Fruit fly (Drosophila melanogaster) whole organism, embryonic: ENCODE measurements around the gene CG7029.

Experiments
- CG11695 ChIP-seq: fragments of 200-800 bp; sonication (Bioruptor generic); IDR thresholded peaks from 3 replicates; pipeline ENCODE4 v1.3.6; 2022; ENCODE audit warnings: missing biosample characterization, missing genetic modification characterization
- CG1647 ChIP-seq: fragments of 200-800 bp; sonication (Bioruptor generic); optimal IDR thresholded peaks from 3 replicates; lab custom pipeline; 2016; ENCODE audit warnings: missing biosample characterization, missing genetic modification characterization
- CG17829 ChIP-seq: fragments of 200-800 bp; optimal IDR thresholded peaks from 2 replicates; lab custom pipeline; 2019; ENCODE audit warnings: missing biosample characterization, mild to moderate bottlenecking, missing genetic modification characterization, moderate library complexity
- CG18764 ChIP-seq: fragments of 200-800 bp; sonication (Bioruptor generic); optimal IDR thresholded peaks from 3 replicates; lab custom pipeline; 2016; ENCODE audit warnings: missing biosample characterization, missing genetic modification characterization
- CG2129 ChIP-seq: fragments of 200-800 bp; sonication (Bioruptor generic); IDR thresholded peaks from 2 replicates; pipeline ENCODE4 v1.3.6; 2022; ENCODE audit warnings: missing biosample characterization, missing genetic modification characterization; ENCODE audit not compliant: partially characterized antibody
- CG2875 ChIP-seq: fragments of 200-800 bp; sonication (Bioruptor generic); optimal IDR thresholded peaks from 2 replicates; lab custom pipeline; 2017; ENCODE audit warnings: missing biosample characterization, mild to moderate bottlenecking, missing genetic modification characterization, missing genetic modification reagents
- CG34224 ChIP-seq: fragments of 200-800 bp; sonication (Bioruptor generic); IDR thresholded peaks from 3 replicates; pipeline ENCODE4 v1.3.6; 2022; ENCODE audit warnings: missing biosample characterization, missing genetic modification characterization; ENCODE audit not compliant: partially characterized antibody
- CG8089 ChIP-seq: fragments of 200-800 bp; sonication (Bioruptor generic); optimal IDR thresholded peaks from 3 replicates; lab custom pipeline; 2016; ENCODE audit warnings: missing biosample characterization, missing genetic modification characterization
- CrebB ChIP-seq: fragments of 200-800 bp; sonication (Bioruptor generic); optimal IDR thresholded peaks from 3 replicates; lab custom pipeline; 2018; ENCODE audit warnings: missing biosample characterization, mild to moderate bottlenecking, missing genetic modification characterization
- D ChIP-seq, 2 experiments: fragments of 200-800 bp in 1 of 2; fragments of >200 bp in 1 of 2; sonication (Bioruptor generic) in 1 of 2; optimal IDR thresholded peaks; 2 replicates in 1 of 2; 3 replicates in 1 of 2; lab custom pipeline; 2017; ENCODE audit warnings: mild to moderate bottlenecking in 1 of 2, missing biosample characterization in 1 of 2, missing genetic modification characterization in 1 of 2, missing genetic modification reagents in 1 of 2
- Dll ChIP-seq: fragments of 200-800 bp; sonication (Bioruptor generic); IDR thresholded peaks from 4 replicates; pipeline ENCODE4 v1.3.6; 2022; ENCODE audit warnings: missing biosample characterization, missing genetic modification characterization; ENCODE audit not compliant: partially characterized antibody
- HLH4C ChIP-seq: fragments of 200-800 bp; sonication (Bioruptor generic); IDR thresholded peaks from 3 replicates; pipeline ENCODE4 v1.3.6; 2022; ENCODE audit warnings: missing biosample characterization, missing genetic modification characterization; ENCODE audit not compliant: partially characterized antibody
- HLHmδ ChIP-seq: fragments of 200-800 bp; sonication (Bioruptor generic); optimal IDR thresholded peaks from 2 replicates; lab custom pipeline; 2018; ENCODE audit warnings: missing biosample characterization, mild to moderate bottlenecking, missing genetic modification characterization, moderate library complexity
- Med ChIP-seq: fragments of 200-800 bp; sonication (Bioruptor generic); peaks from one replicate; lab custom pipeline; 2016; ENCODE audit warnings: missing biosample characterization, missing genetic modification characterization, mild to moderate bottlenecking, inconsistent platforms, moderate library complexity
- Myb ChIP-seq: fragments of 200-800 bp; sonication (Bioruptor generic); optimal IDR thresholded peaks from 2 replicates; lab custom pipeline; 2016; ENCODE audit warnings: missing biosample characterization, missing genetic modification characterization
- Opbp ChIP-seq: fragments of 200-800 bp; sonication (Bioruptor generic); IDR thresholded peaks from 3 replicates; pipeline ENCODE4 v1.3.6; 2022; ENCODE audit warnings: missing biosample characterization, missing genetic modification characterization; ENCODE audit not compliant: partially characterized antibody
- Optix ChIP-seq: fragments of 200-800 bp; sonication (Bioruptor generic); IDR thresholded peaks from 3 replicates; pipeline ENCODE4 v1.3.6; 2022; ENCODE audit warnings: missing biosample characterization, missing genetic modification characterization
- PHDP ChIP-seq: fragments of 200-800 bp; sonication (Bioruptor generic); optimal IDR thresholded peaks from 3 replicates; lab custom pipeline; 2018; ENCODE audit warnings: missing biosample characterization, mild to moderate bottlenecking, missing genetic modification characterization, moderate library complexity
- Rfx ChIP-seq: fragments of 200-800 bp; sonication (Bioruptor generic); IDR thresholded peaks from 2 replicates; pipeline ENCODE4 v1.3.6; 2022; ENCODE audit warnings: missing biosample characterization, missing genetic modification characterization
- Sin3A ChIP-seq: fragments of >200 bp; optimal IDR thresholded peaks from 2 replicates; lab custom pipeline; 2018
- YL-1 ChIP-seq: fragments of 200-800 bp; sonication (Bioruptor generic); optimal IDR thresholded peaks from 3 replicates; lab custom pipeline; 2017; ENCODE audit warnings: missing biosample characterization, mild to moderate bottlenecking, missing genetic modification characterization
- br ChIP-seq: fragments of >200 bp; optimal IDR thresholded peaks from 2 replicates; lab custom pipeline; 2017
- btn ChIP-seq: fragments of 200-800 bp; sonication (Bioruptor generic); optimal IDR thresholded peaks from 2 replicates; lab custom pipeline; 2016; ENCODE audit warnings: missing biosample characterization, missing genetic modification characterization
- chinmo ChIP-seq: fragments of 200-800 bp; sonication (Bioruptor generic); IDR thresholded peaks from 4 replicates; pipeline ENCODE4 v1.3.6; 2022; ENCODE audit warnings: missing biosample characterization, missing genetic modification characterization; ENCODE audit not compliant: partially characterized antibody
- chm ChIP-seq: fragments of 200-800 bp; sonication (Bioruptor generic); IDR thresholded peaks from 2 replicates; pipeline ENCODE4 v1.3.6; 2022; ENCODE audit warnings: missing biosample characterization, missing genetic modification characterization
- ci ChIP-seq: fragments of 200-800 bp; sonication (Bioruptor generic); IDR thresholded peaks from 3 replicates; pipeline ENCODE4 v1.3.6; 2022; ENCODE audit warnings: missing biosample characterization, missing genetic modification characterization
- crol ChIP-seq: fragments of 200-800 bp; sonication (Bioruptor generic); IDR thresholded peaks from 2 replicates; pipeline ENCODE4 v1.3.6; 2022; ENCODE audit warnings: missing biosample characterization, missing genetic modification characterization
- esg ChIP-seq: fragments of 200-800 bp; sonication (Bioruptor generic); conservative IDR thresholded peaks from 2 replicates; pipeline ENCODE4 v1.3.6; 2022; ENCODE audit warnings: missing biosample characterization, missing genetic modification characterization
- fd102C ChIP-seq: fragments of 200-800 bp; sonication (Bioruptor generic); optimal IDR thresholded peaks from 2 replicates; lab custom pipeline; 2018; ENCODE audit warnings: missing biosample characterization, mild to moderate bottlenecking, missing genetic modification characterization, moderate library complexity
- gcm2 ChIP-seq: fragments of 200-800 bp; sonication (Bioruptor generic); optimal IDR thresholded peaks from 2 replicates; lab custom pipeline; 2016; ENCODE audit warnings: missing biosample characterization, missing genetic modification characterization
- gfzf ChIP-seq: fragments of 200-800 bp; sonication (Bioruptor generic); optimal IDR thresholded peaks from 2 replicates; lab custom pipeline; 2016; ENCODE audit warnings: missing biosample characterization, mild to moderate bottlenecking, missing genetic modification characterization, moderate library complexity
- ind ChIP-seq: fragments of 200-800 bp; sonication (Bioruptor generic); optimal IDR thresholded peaks from 3 replicates; lab custom pipeline; 2016; ENCODE audit warnings: missing biosample characterization, missing genetic modification characterization
- kah ChIP-seq: fragments of 200-800 bp; sonication (Bioruptor generic); optimal IDR thresholded peaks from 2 replicates; lab custom pipeline; 2018; ENCODE audit warnings: missing biosample characterization, mild to moderate bottlenecking, missing genetic modification characterization
- mirr ChIP-seq: fragments of 200-800 bp; sonication (Bioruptor generic); optimal IDR thresholded peaks from 3 replicates; lab custom pipeline; 2018; ENCODE audit warnings: missing biosample characterization, mild to moderate bottlenecking, missing genetic modification characterization
- nerfin-1 ChIP-seq: fragments of 200-800 bp; sonication (Bioruptor generic); optimal IDR thresholded peaks from 3 replicates; lab custom pipeline; 2019; ENCODE audit warnings: missing biosample characterization, mild to moderate bottlenecking, missing genetic modification characterization, moderate library complexity
- onecut ChIP-seq: fragments of 200-800 bp; sonication (Bioruptor generic); IDR thresholded peaks from 2 replicates; pipeline ENCODE4 v1.3.6; 2022; ENCODE audit warnings: missing biosample characterization, missing genetic modification characterization
- pan ChIP-seq, 4 experiments: fragments of >200 bp in 3 of 4; fragments of 200-800 bp in 1 of 4; sonication (Bioruptor generic) in 1 of 4; optimal IDR thresholded peaks in 3 of 4; IDR thresholded peaks in 1 of 4; 2 replicates each; pipeline versions ENCODE4 v1.3.6 to Lab custom; 2017 to 2022; ENCODE audit warnings: missing biosample characterization in 2 of 4, missing genetic modification characterization in 2 of 4, mixed read lengths in 1 of 4
- pzg ChIP-seq: fragments of 200-800 bp; sonication (Bioruptor generic); optimal IDR thresholded peaks from 3 replicates; lab custom pipeline; 2018; ENCODE audit warnings: missing biosample characterization, mild to moderate bottlenecking, missing genetic modification characterization, moderate library complexity
- row ChIP-seq: fragments of 200-800 bp; sonication (Bioruptor generic); IDR thresholded peaks from 3 replicates; pipeline ENCODE4 v1.3.6; 2022; ENCODE audit warnings: missing biosample characterization, missing genetic modification characterization
- shn ChIP-seq: fragments of 200-800 bp; sonication (Bioruptor generic); optimal IDR thresholded peaks from 3 replicates; lab custom pipeline; 2016; ENCODE audit warnings: missing biosample characterization, missing genetic modification characterization
- sna ChIP-seq: fragments of 200-800 bp; sonication (Bioruptor generic); IDR thresholded peaks from 2 replicates; pipeline ENCODE4 v1.3.6; 2022; ENCODE audit warnings: missing biosample characterization, missing genetic modification characterization; ENCODE audit not compliant: partially characterized antibody
- stc ChIP-seq: fragments of 200-800 bp; sonication (Bioruptor generic); IDR thresholded peaks from 2 replicates; pipeline ENCODE4 v1.3.6; 2022; ENCODE audit warnings: missing biosample characterization, missing genetic modification characterization
- ttk ChIP-seq: fragments of 200-800 bp; sonication (Bioruptor generic); IDR thresholded peaks from 2 replicates; pipeline ENCODE4 v2.1.2; 2022; ENCODE audit warnings: missing biosample characterization, missing genetic modification characterization
- vfl ChIP-seq: fragments of 200-800 bp; sonication (Bioruptor generic); optimal IDR thresholded peaks from 2 replicates; lab custom pipeline; 2016; ENCODE audit warnings: missing biosample characterization, missing genetic modification characterization
- vvl ChIP-seq: fragments of 200-800 bp; sonication (Bioruptor generic); IDR thresholded peaks from 2 replicates; pipeline ENCODE4 v1.3.6; 2022; ENCODE audit warnings: missing biosample characterization, missing genetic modification characterization

Gene CG7029

DNA sequence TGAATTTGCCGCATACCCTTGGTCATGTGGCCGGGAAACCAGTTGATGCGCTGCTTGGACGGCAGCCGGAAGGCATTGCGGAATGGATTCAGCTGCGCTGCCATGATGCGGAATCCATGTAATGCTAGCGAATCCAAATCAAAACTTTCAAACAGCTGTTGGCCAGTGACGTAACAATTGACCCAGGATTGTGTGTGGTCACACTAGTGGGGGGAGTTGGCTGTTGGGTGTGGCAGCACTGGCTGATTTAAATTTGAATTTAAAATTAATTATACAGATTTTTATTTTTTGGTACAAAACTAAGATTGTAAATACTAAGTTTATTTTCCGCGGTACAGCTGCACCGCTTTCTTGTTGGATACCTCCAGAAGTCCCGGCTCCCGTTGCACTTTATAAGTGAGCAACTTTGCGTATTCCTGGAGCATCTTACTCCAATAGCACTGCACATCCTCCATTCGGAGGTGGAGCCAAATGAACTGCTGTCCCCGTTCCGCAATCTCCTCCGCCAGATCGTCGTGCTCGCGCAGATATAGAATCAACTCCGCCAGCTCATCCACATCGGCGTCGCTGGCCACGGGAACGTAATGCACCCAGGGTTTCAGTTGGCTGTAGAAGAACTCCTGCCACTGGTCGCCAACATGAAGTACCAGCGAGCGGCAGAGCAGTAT, 3.1 kb upstream of the CG7029 start, which contains the start of gene CG17141 (continued):
- peak; percentile 67 for TF ChIP-seq YL-1 (GFP tag; lab: Kevin White, UChicago)
- peak; percentile 87 for TF ChIP-seq Myb (GFP tag; lab: Kevin White, UChicago)
- no peak for TF ChIP-seq gcm2 (GFP tag; lab: Kevin White, UChicago)
- peak; percentile 42 for TF ChIP-seq gfzf (GFP tag; lab: Kevin White, UChicago)
- TF ChIP-seq D (optimal IDR thresholded peaks at IDR 0.05; lab: Kevin White, UChicago) = no peak
- TF ChIP-seq D (GFP tag; optimal IDR thresholded peaks at IDR 0.05; lab: Kevin White, UChicago) = no peak
- TF ChIP-seq CG17829 = peak; percentile 6
- 0 out of 4 replicates have a peak, but pooled peaks have one; percentile 27 for TF ChIP-seq Dll (GFP tag; lab: Robert Waterston, UW)
- TF ChIP-seq ci (GFP tag; lab: Robert Waterston, UW) = peak; percentile 42; the same call in 1 of the 3 replicates
- no peak for TF ChIP-seq vfl (GFP tag; lab: Kevin White, UChicago)
- TF ChIP-seq CG34224 (GFP tag; lab: Robert Waterston, UW) = peak; percentile 34; the same call in 1 of the 3 replicates
- TF ChIP-seq sna (GFP tag; lab: Robert Waterston, UW) = peak; percentile 27; the same call in 1 of the 2 replicates
- peak; percentile 21 for TF ChIP-seq CrebB (tag; lab: Kevin White, UChicago)
- peak; percentile 83 for TF ChIP-seq vvl (GFP tag; lab: Robert Waterston, UW)
- TF ChIP-seq btn (GFP tag; lab: Kevin White, UChicago) = no peak
- no peak for TF ChIP-seq CG1647 (GFP tag; lab: Kevin White, UChicago)
- TF ChIP-seq nerfin-1 (tag; lab: Kevin White, UChicago) = no peak
- peak; percentile 90 for TF ChIP-seq pzg
- peak; percentile 70 for TF ChIP-seq HLHmδ (GFP tag; lab: Kevin White, UChicago)
- no peak for TF ChIP-seq CG8089 (GFP tag; lab: Kevin White, UChicago)
- TF ChIP-seq br = no peak
- TF ChIP-seq PHDP = no peak
- 0 out of 3 replicates have a peak, but pooled peaks have one; percentile 13 for TF ChIP-seq CG11695
- TF ChIP-seq Sin3A (lab: Kevin White, UChicago) = peak; percentile 22
- 0 out of 4 replicates have a peak, but pooled peaks have one; percentile 20 for TF ChIP-seq chinmo (GFP tag; lab: Robert Waterston, UW)
- no peak for TF ChIP-seq Opbp (GFP tag; lab: Robert Waterston, UW)
- TF ChIP-seq Rfx (GFP tag; lab: Robert Waterston, UW) = 0 out of 2 replicates have a peak, but pooled peaks have one; percentile 22
- peak; percentile 22; the same call in 1 of the 3 replicates for TF ChIP-seq HLH4C
- peak; percentile 12; the same call in 1 of the 3 replicates for TF ChIP-seq row

- no peak for TF ChIP-seq Optix (GFP tag; lab: Robert Waterston, UW)
- peak; percentile 3 for TF ChIP-seq Med
Measured at dm6 chr3R:22748956-22749355, 1.7 kb upstream of the CG7029 start, which contains the start of gene CG31139. CG31139 (minus strand) TSS chr3R:22749056.

DNA sequence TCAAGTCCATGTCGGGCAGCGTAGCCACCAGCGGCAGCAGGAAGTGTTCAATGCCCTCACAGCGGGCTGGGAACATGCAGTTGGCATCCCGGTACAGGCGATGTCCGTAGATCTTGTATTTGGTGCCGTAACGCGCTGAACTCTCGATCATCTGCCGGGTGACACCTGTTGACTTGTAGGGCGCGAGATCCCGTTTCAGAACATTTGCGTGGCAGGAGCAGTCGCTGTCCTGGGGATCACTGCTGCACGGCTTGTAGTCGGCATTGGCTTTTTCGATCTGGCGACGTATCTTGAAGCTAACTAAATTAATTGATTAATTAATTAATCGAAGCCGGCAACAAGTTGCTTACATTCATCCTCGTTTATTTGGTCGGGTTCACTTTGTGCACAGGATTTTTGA, 662 bp upstream of the CG7029 start:
- TF ChIP-seq kah (GFP tag; lab: Kevin White, UChicago) (peak; percentile 98), CG18764 (GFP tag; lab: Kevin White, UChicago) (no peak), chm (0 out of 2 replicates have a peak, but pooled peaks have one; percentile 10)

dm6 chr3R:22751111-22751510, 410 bp downstream of the CG7029 start:
- TF ChIP-seq stc (GFP tag; lab: Robert Waterston, UW) (no peak), fd102C (GFP tag; lab: Kevin White, UChicago) (no peak), onecut (GFP tag; lab: Robert Waterston, UW) (peak; percentile 49; the same call in 1 of the 2 replicates), esg (GFP tag; lab: Robert Waterston, UW) (no peak), mirr (no peak), shn (no peak), CG2875 (no peak), ttk (GFP tag; lab: Robert Waterston, UW) (no peak), CG11695 (0 out of 3 replicates have a peak, but pooled peaks have one; percentile 17), crol (GFP tag; lab: Robert Waterston, UW) (no peak), pan (optimal IDR thresholded peaks at IDR 0.05; lab: Kevin White, UChicago) (no peak), pan (GFP tag; optimal IDR thresholded peaks at IDR 0.05 in 1 of 2, IDR thresholded peaks at IDR 0.05 in 1 of 2) (peak in 1 of 2 experiments; percentile 6), CG2129 (GFP tag; lab: Robert Waterston, UW) (no peak), ind (GFP tag; lab: Kevin White, UChicago) (no peak)
